Fruit fly (Drosophila melanogaster) whole organism, wandering third instar larva: ENCODE measurements around the gene CG9921.

Experiments used
- Abd-B ChIP-seq: fragments of >200 bp; optimal IDR thresholded peaks from 2 replicates; lab custom pipeline; 2017; ENCODE audit warnings: missing biosample characterization, missing genetic modification characterization
- CG32264 ChIP-seq: fragments of 200-800 bp; sonication (Bioruptor generic); optimal IDR thresholded peaks from 2 replicates; lab custom pipeline; 2016; ENCODE audit warnings: missing biosample characterization, missing genetic modification characterization
- CG9705 ChIP-seq: fragments of 200-800 bp; sonication (Bioruptor generic); optimal IDR thresholded peaks from 2 replicates; lab custom pipeline; 2018; ENCODE audit warnings: missing biosample characterization, mild to moderate bottlenecking, missing genetic modification characterization
- CrebA ChIP-seq: fragments of 200-800 bp; sonication (Bioruptor generic); optimal IDR thresholded peaks from 2 replicates; lab custom pipeline; 2016; ENCODE audit warnings: missing biosample characterization, mild to moderate bottlenecking, missing genetic modification characterization, borderline replicate concordance
- Dfd ChIP-seq: fragments of >200 bp; optimal IDR thresholded peaks from 2 replicates; lab custom pipeline; 2017; ENCODE audit warnings: missing biosample characterization, missing genetic modification characterization
- Dif ChIP-seq: fragments of 200-275, 200-300 bp; sonication (Bioruptor generic); optimal IDR thresholded peaks from 2 replicates; lab custom pipeline; 2018; ENCODE audit warnings: missing biosample characterization, missing genetic modification characterization; ENCODE audit not compliant: partially characterized antibody
- GATAd ChIP-seq: sonication (Bioruptor generic); optimal IDR thresholded peaks from 2 replicates; lab custom pipeline; 2016; ENCODE audit warnings: missing biosample characterization, missing genetic modification characterization
- HLH106 ChIP-seq: fragments of 200-800 bp; optimal IDR thresholded peaks from 3 replicates; lab custom pipeline; 2019; ENCODE audit warnings: missing biosample characterization, mild to moderate bottlenecking, missing genetic modification characterization, moderate library complexity
- Hnf4 ChIP-seq: fragments of 200-800 bp; sonication (Bioruptor generic); optimal IDR thresholded peaks from 2 replicates; lab custom pipeline; 2016; ENCODE audit warnings: missing biosample characterization, mild to moderate bottlenecking, missing genetic modification characterization
- Hr78 ChIP-seq: fragments of >200 bp; optimal IDR thresholded peaks from 2 replicates; lab custom pipeline; 2017; ENCODE audit warnings: missing biosample characterization, missing genetic modification characterization
- Hr83 ChIP-seq: fragments of 200-300 bp; sonication (Bioruptor generic); optimal IDR thresholded peaks from 2 replicates; lab custom pipeline; 2016; ENCODE audit warnings: missing biosample characterization, mild to moderate bottlenecking, missing genetic modification characterization, moderate library complexity; ENCODE audit not compliant: poor library complexity, severe bottlenecking
- Mio ChIP-seq: sonication (Bioruptor generic); optimal IDR thresholded peaks from 2 replicates; lab custom pipeline; 2016; ENCODE audit warnings: missing biosample characterization, missing genetic modification characterization
- Myc ChIP-seq: fragments of >200 bp; optimal IDR thresholded peaks from 2 replicates; lab custom pipeline; 2017
- N ChIP-seq: fragments of >200 bp; optimal IDR thresholded peaks from 2 replicates; lab custom pipeline; 2018; ENCODE audit warnings: missing biosample characterization, missing external identifiers, missing genetic modification characterization
- OdsH ChIP-seq: fragments of 200-800 bp; sonication (Bioruptor generic); optimal IDR thresholded peaks from 2 replicates; lab custom pipeline; 2016; ENCODE audit warnings: missing biosample characterization, mild to moderate bottlenecking, missing genetic modification characterization
- Rel ChIP-seq, 2 experiments: fragments of 200-800 bp; sonication (Bioruptor generic) in 1 of 2; optimal IDR thresholded peaks; 2 replicates in 1 of 2; 3 replicates in 1 of 2; lab custom pipeline; 2016 to 2019; ENCODE audit warnings: mild to moderate bottlenecking in 2 of 2, missing biosample characterization in 2 of 2, missing genetic modification characterization in 2 of 2, moderate library complexity in 1 of 2
- Sp1 ChIP-seq: fragments of 200-800 bp; sonication (Bioruptor generic); optimal IDR thresholded peaks from 3 replicates; lab custom pipeline; 2019; ENCODE audit warnings: missing biosample characterization, mild to moderate bottlenecking, missing genetic modification characterization, moderate library complexity
- Vsx2 ChIP-seq: fragments of 200-300, 225-300 bp; sonication (Bioruptor generic); optimal IDR thresholded peaks from 2 replicates; lab custom pipeline; 2018; ENCODE audit warnings: missing biosample characterization, missing genetic modification characterization; ENCODE audit not compliant: partially characterized antibody
- br ChIP-seq: fragments of 200-800 bp; sonication (Bioruptor generic); optimal IDR thresholded peaks from 2 replicates; lab custom pipeline; 2016; ENCODE audit warnings: missing biosample characterization, missing genetic modification characterization
- brk ChIP-seq: fragments of 200-800 bp; sonication (Bioruptor generic); optimal IDR thresholded peaks from 2 replicates; lab custom pipeline; 2016; ENCODE audit warnings: missing biosample characterization, mild to moderate bottlenecking, missing genetic modification characterization
- dl ChIP-seq, 2 experiments: fragments of 175-275, 200-275 bp in 1 of 2; fragments of 200-275 bp in 1 of 2; sonication (Bioruptor generic); optimal IDR thresholded peaks; lab custom pipeline; 2018; ENCODE audit warnings: mild to moderate bottlenecking in 2 of 2, missing biosample characterization in 2 of 2, missing genetic modification characterization in 2 of 2, moderate library complexity in 2 of 2; ENCODE audit not compliant: partially characterized antibody in 2 of 2, insufficient read depth in 1 of 2
- dmrt93B ChIP-seq: fragments of 200-800 bp; sonication (Bioruptor generic); optimal IDR thresholded peaks from 2 replicates; lab custom pipeline; 2018; ENCODE audit warnings: missing biosample characterization, mild to moderate bottlenecking, missing genetic modification characterization
- dsf ChIP-seq: sonication (Bioruptor generic); optimal IDR thresholded peaks from 2 replicates; lab custom pipeline; 2016; ENCODE audit warnings: missing biosample characterization, missing genetic modification characterization, borderline replicate concordance
- ey ChIP-seq: fragments of 200-800 bp; sonication (Bioruptor generic); optimal IDR thresholded peaks from 2 replicates; lab custom pipeline; 2016; ENCODE audit warnings: missing biosample characterization, missing genetic modification characterization
- foxo ChIP-seq, 2 experiments: fragments of 200-800 bp; sonication (Bioruptor generic); optimal IDR thresholded peaks; 2 replicates in 1 of 2; 3 replicates in 1 of 2; lab custom pipeline; 2016 to 2017; ENCODE audit warnings: missing biosample characterization in 2 of 2, missing genetic modification characterization in 2 of 2
- fru ChIP-seq: fragments of 200-800 bp; sonication (Bioruptor generic); optimal IDR thresholded peaks from 3 replicates; lab custom pipeline; 2016; ENCODE audit warnings: missing biosample characterization, mild to moderate bottlenecking, missing genetic modification characterization
- h ChIP-seq: fragments of 200-800 bp; sonication (Bioruptor generic); optimal IDR thresholded peaks from 3 replicates; lab custom pipeline; 2016; ENCODE audit warnings: missing biosample characterization, mild to moderate bottlenecking, missing genetic modification characterization
- jim ChIP-seq: fragments of 175-275, 200-325 bp; sonication (Bioruptor generic); optimal IDR thresholded peaks from 2 replicates; lab custom pipeline; 2016; ENCODE audit warnings: missing biosample characterization, mild to moderate bottlenecking, missing genetic modification characterization
- lola ChIP-seq: fragments of >200 bp; optimal IDR thresholded peaks from 2 replicates; lab custom pipeline; 2017; ENCODE audit warnings: missing biosample characterization, missing genetic modification characterization
- pan ChIP-seq: fragments of >200 bp; optimal IDR thresholded peaks from 2 replicates; lab custom pipeline; 2017
- psq ChIP-seq: fragments of 200-800 bp; sonication (Bioruptor generic); optimal IDR thresholded peaks from 3 replicates; lab custom pipeline; 2017; ENCODE audit warnings: missing biosample characterization, mild to moderate bottlenecking, missing genetic modification characterization, moderate library complexity
- rgr ChIP-seq: fragments of 200-800 bp; sonication (Bioruptor generic); optimal IDR thresholded peaks from 3 replicates; lab custom pipeline; 2016; ENCODE audit warnings: missing biosample characterization, mild to moderate bottlenecking, missing genetic modification characterization
- sage ChIP-seq: fragments of 200-800 bp; sonication (Bioruptor generic); optimal IDR thresholded peaks from 2 replicates; lab custom pipeline; 2016; ENCODE audit warnings: missing biosample characterization, mild to moderate bottlenecking, missing genetic modification characterization
- sv ChIP-seq: fragments of 200-800 bp; sonication (Bioruptor generic); optimal IDR thresholded peaks from 3 replicates; lab custom pipeline; 2016; ENCODE audit warnings: missing biosample characterization, missing genetic modification characterization
- tai ChIP-seq: sonication (Bioruptor generic); optimal IDR thresholded peaks from 2 replicates; lab custom pipeline; 2016; ENCODE audit warnings: missing biosample characterization, missing genetic modification characterization
- usp ChIP-seq: fragments of >200 bp; optimal IDR thresholded peaks from 2 replicates; lab custom pipeline; 2017; ENCODE audit warnings: missing biosample characterization, missing genetic modification characterization
- woc ChIP-seq: sonication (Bioruptor generic); optimal IDR thresholded peaks from 2 replicates; lab custom pipeline; 2016; ENCODE audit warnings: missing biosample characterization, mild to moderate bottlenecking, missing genetic modification characterization

CG9921 gene

dm6 chrX:16320197-16320921, 13.0 kb downstream of the CG9921 start, which contains the start of gene Cyp1:
Gene Cyp1, minus strand, starts transcription at chrX:16320370.
- no peak for TF ChIP-seq pan
- no peak for TF ChIP-seq dmrt93B
- TF ChIP-seq N (GFP tag; lab: Kevin White, UChicago) = no peak
- TF ChIP-seq Rel (GFP tag; optimal IDR thresholded peaks at IDR 0.05; lab: Kevin White, UChicago) = peak; percentile 5
- TF ChIP-seq Rel (tag; optimal IDR thresholded peaks at IDR 0.05; lab: Kevin White, UChicago) = peak; percentile 8
- TF ChIP-seq CG9705 (GFP tag; lab: Kevin White, UChicago) = no peak
- peak; percentile 77 for TF ChIP-seq Hr83 (GFP tag; lab: Kevin White, UChicago)
- no peak for TF ChIP-seq Hr78 (GFP tag; lab: Kevin White, UChicago)
- TF ChIP-seq Vsx2 (GFP tag; lab: Kevin White, UChicago) = no peak
- peak; percentile 59 for TF ChIP-seq woc (GFP tag; lab: Kevin White, UChicago)
- TF ChIP-seq Myc (lab: Kevin White, UChicago) = peak; percentile 10
- TF ChIP-seq tai (GFP tag; lab: Kevin White, UChicago) = no peak
- no peak for TF ChIP-seq brk (GFP tag; lab: Kevin White, UChicago)
- TF ChIP-seq Hnf4 (GFP tag; lab: Kevin White, UChicago) = peak; percentile 50
- no peak for TF ChIP-seq dsf (GFP tag; lab: Kevin White, UChicago)
- no peak for TF ChIP-seq dl (GFP tag; optimal IDR thresholded peaks at IDR 0.05; lab: Kevin White, UChicago; ENCODE audit: insufficient read depth in 1 of 2, partially characterized antibody in 2 of 2)
- no peak for TF ChIP-seq HLH106 (tag; lab: Kevin White, UChicago)
- TF ChIP-seq GATAd (GFP tag; lab: Kevin White, UChicago) = no peak
- peak; percentile 42 for TF ChIP-seq h (GFP tag; lab: Kevin White, UChicago)
- TF ChIP-seq sage = no peak
- no peak for TF ChIP-seq Dfd (GFP tag; lab: Kevin White, UChicago)
- peak; percentile 5 for TF ChIP-seq Dif
- TF ChIP-seq CrebA (GFP tag; lab: Kevin White, UChicago) = no peak
- peak; percentile 43 for TF ChIP-seq rgr
- peak; percentile 39 for TF ChIP-seq Sp1 (GFP tag; lab: Kevin White, UChicago)
- TF ChIP-seq br (GFP tag; lab: Kevin White, UChicago) = no peak
- no peak for TF ChIP-seq Mio (GFP tag; lab: Kevin White, UChicago)
- TF ChIP-seq usp (GFP tag; lab: Kevin White, UChicago) = no peak
- TF ChIP-seq OdsH = no peak
- TF ChIP-seq foxo (GFP tag; optimal IDR thresholded peaks at IDR 0.05; lab: Kevin White, UChicago) = peak in 1 of 2 experiments; percentile 31
- TF ChIP-seq fru (GFP tag; lab: Kevin White, UChicago) = no peak
- TF ChIP-seq CG32264 = no peak
- peak; percentile 57 for TF ChIP-seq jim (GFP tag; lab: Kevin White, UChicago)
- no peak for TF ChIP-seq psq (GFP tag; lab: Kevin White, UChicago)
- no peak for TF ChIP-seq ey (GFP tag; lab: Kevin White, UChicago)
- no peak for TF ChIP-seq sv (GFP tag; lab: Kevin White, UChicago)
- no peak for TF ChIP-seq lola (GFP tag; lab: Kevin White, UChicago)
- no peak for TF ChIP-seq Abd-B
- TF ChIP-seq, all 38 proteins: peak for 11

DNA sequence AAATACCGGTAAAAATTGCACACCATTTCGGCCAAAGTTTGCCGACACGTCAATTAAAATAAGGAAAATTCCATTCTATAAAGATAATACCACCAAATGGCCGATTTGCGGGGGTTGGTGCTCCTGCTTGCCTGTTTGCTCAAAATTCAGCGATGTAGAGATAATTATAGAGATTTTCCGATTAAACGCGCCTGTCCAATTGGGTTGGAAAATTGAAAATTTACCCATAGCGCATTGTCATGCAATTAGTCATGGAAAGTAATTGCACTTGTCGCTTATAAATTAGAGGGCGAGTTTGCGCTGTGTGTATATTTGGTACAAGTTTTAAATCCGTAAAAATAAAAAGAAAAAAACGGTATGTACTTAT, 13.9 kb downstream of the CG9921 start:
- no peak for TF ChIP-seq Mio (GFP tag; lab: Kevin White, UChicago)
- TF ChIP-seq usp (GFP tag; lab: Kevin White, UChicago) = no peak
- no peak for TF ChIP-seq foxo (GFP tag; optimal IDR thresholded peaks at IDR 0.05; lab: Kevin White, UChicago)
- no peak for TF ChIP-seq dl (GFP tag; optimal IDR thresholded peaks at IDR 0.05; lab: Kevin White, UChicago; ENCODE audit: insufficient read depth in 1 of 2, partially characterized antibody in 2 of 2)
- no peak for TF ChIP-seq sv (GFP tag; lab: Kevin White, UChicago)
- TF ChIP-seq OdsH = no peak
- no peak for TF ChIP-seq pan
- no peak for TF ChIP-seq Myc (lab: Kevin White, UChicago)
- no peak for TF ChIP-seq Vsx2 (GFP tag; lab: Kevin White, UChicago)
- no peak for TF ChIP-seq lola (GFP tag; lab: Kevin White, UChicago)
- TF ChIP-seq Dfd (GFP tag; lab: Kevin White, UChicago) = no peak
- no peak for TF ChIP-seq Hr83 (GFP tag; lab: Kevin White, UChicago)
